Fruit fly (Drosophila melanogaster) whole organism, pupa: ENCODE data around the gene Erk7.

Source experiments
- CG10348 ChIP-seq: fragments of 200-800 bp; sonication (Bioruptor generic); IDR thresholded peaks from 2 replicates; pipeline ENCODE4 v1.3.6; 2022; ENCODE audit warnings: missing biosample characterization, missing genetic modification characterization
- CG12605 ChIP-seq: fragments of 200-800 bp; sonication (Bioruptor generic); IDR thresholded peaks from 2 replicates; pipeline ENCODE4 v1.3.6; 2022; ENCODE audit warnings: missing biosample characterization, missing genetic modification characterization
- CG13204 ChIP-seq: fragments of 200-800 bp; sonication (Bioruptor generic); optimal IDR thresholded peaks from 2 replicates; lab custom pipeline; 2018; ENCODE audit warnings: missing biosample characterization, mild to moderate bottlenecking, missing genetic modification characterization, moderate library complexity
- CG14655 ChIP-seq: fragments of 200-800 bp; sonication (Bioruptor generic); optimal IDR thresholded peaks from 3 replicates; lab custom pipeline; 2017; ENCODE audit warnings: mild to moderate bottlenecking, missing biosample characterization, missing genetic modification reagents, missing genetic modification characterization
- CG15710 ChIP-seq: fragments of 200-800 bp; sonication (Bioruptor generic); optimal IDR thresholded peaks from 2 replicates; lab custom pipeline; 2018; ENCODE audit warnings: missing biosample characterization, mild to moderate bottlenecking, missing genetic modification characterization, moderate library complexity
- CG17806 ChIP-seq: fragments of 200-800 bp; sonication (Bioruptor generic); optimal IDR thresholded peaks from 2 replicates; lab custom pipeline; 2018; ENCODE audit warnings: missing biosample characterization, mild to moderate bottlenecking, missing genetic modification characterization, moderate library complexity
- CG32121 ChIP-seq: fragments of 200-800 bp; sonication (Bioruptor generic); IDR thresholded peaks from 2 replicates; pipeline ENCODE4 v1.3.6; 2022; ENCODE audit warnings: missing biosample characterization, missing genetic modification characterization
- CG34367 ChIP-seq: fragments of 200-800 bp; sonication (Bioruptor generic); optimal IDR thresholded peaks from 2 replicates; lab custom pipeline; 2018; ENCODE audit warnings: missing biosample characterization, mild to moderate bottlenecking, missing genetic modification characterization
- CG4496 ChIP-seq: fragments of 200-800 bp; sonication (Bioruptor generic); IDR thresholded peaks from 3 replicates; pipeline ENCODE4 v1.3.6; 2022; ENCODE audit warnings: missing biosample characterization, missing genetic modification characterization
- CG8159 ChIP-seq: fragments of 200-800 bp; sonication (Bioruptor generic); optimal IDR thresholded peaks from 3 replicates; lab custom pipeline; 2018; ENCODE audit warnings: missing biosample characterization, mild to moderate bottlenecking, missing genetic modification characterization, moderate library complexity
- CG8301 ChIP-seq: fragments of 200-800 bp; sonication (Bioruptor generic); optimal IDR thresholded peaks from 2 replicates; lab custom pipeline; 2018; ENCODE audit warnings: missing biosample characterization, mild to moderate bottlenecking, missing genetic modification characterization
- CG9948 ChIP-seq: fragments of 200-800 bp; sonication (Bioruptor generic); optimal IDR thresholded peaks from 2 replicates; lab custom pipeline; 2018; ENCODE audit warnings: missing biosample characterization, mild to moderate bottlenecking, missing genetic modification characterization, moderate library complexity
- D1 ChIP-seq: fragments of 200-800 bp; sonication (Bioruptor generic); optimal IDR thresholded peaks from 2 replicates; lab custom pipeline; 2018; ENCODE audit warnings: missing biosample characterization, mild to moderate bottlenecking, missing genetic modification characterization, moderate library complexity
- EcR ChIP-seq: fragments of 200-800 bp; sonication (Bioruptor generic); optimal IDR thresholded peaks from 3 replicates; lab custom pipeline; 2019; ENCODE audit warnings: missing biosample characterization, missing genetic modification characterization, mild to moderate bottlenecking, moderate library complexity, missing genetic modification reagents
- Ets98B ChIP-seq: fragments of 200-800 bp; sonication (Bioruptor generic); IDR thresholded peaks from 2 replicates; pipeline ENCODE4 v1.3.6; 2022; ENCODE audit warnings: missing biosample characterization, missing genetic modification characterization
- Pif1A ChIP-seq: fragments of 200-800 bp; sonication (Bioruptor generic); optimal IDR thresholded peaks from 3 replicates; lab custom pipeline; 2016; ENCODE audit warnings: missing biosample characterization, missing genetic modification characterization
- Pif1B ChIP-seq: fragments of 200-800 bp; sonication (Bioruptor generic); optimal IDR thresholded peaks from 3 replicates; lab custom pipeline; 2016; ENCODE audit warnings: missing biosample characterization, missing genetic modification characterization
- Snoo ChIP-seq: fragments of 200-800 bp; sonication (Bioruptor generic); optimal IDR thresholded peaks from 3 replicates; lab custom pipeline; 2017; ENCODE audit warnings: missing biosample characterization, mild to moderate bottlenecking, missing genetic modification characterization, inconsistent platforms
- fd96Ca ChIP-seq: fragments of 200-800 bp; sonication (Bioruptor generic); IDR thresholded peaks from 3 replicates; pipeline ENCODE4 v1.3.6; 2022; ENCODE audit warnings: missing biosample characterization, missing genetic modification characterization
- gl ChIP-seq: fragments of 200-800 bp; sonication (Bioruptor generic); optimal IDR thresholded peaks from 2 replicates; lab custom pipeline; 2018; ENCODE audit warnings: missing biosample characterization, mild to moderate bottlenecking, missing genetic modification characterization
- rn ChIP-seq: fragments of 200-800 bp; sonication (Bioruptor generic); IDR thresholded peaks from 2 replicates; pipeline ENCODE4 v1.3.6; 2022; ENCODE audit warnings: missing biosample characterization, missing genetic modification characterization

The Erk7 gene

dm6 chrX:9243417-9243884, 24.0 kb downstream of the Erk7 start, which contains the start of the genes mxc and Larp7:
TSS of gene mxc (minus strand) at chrX:9243467.
TSS of gene Larp7 (plus strand) at chrX:9243817.
- TF ChIP-seq CG10348 (GFP tag; lab: Robert Waterston, UW) (no peak), CG17806 (tag; lab: Kevin White, UChicago) (peak; percentile 9), fd96Ca (GFP tag; lab: Robert Waterston, UW) (peak; percentile 47; the same call in 1 of the 3 replicates), CG9948 (tag; lab: Kevin White, UChicago) (peak; percentile 13), CG4496 (GFP tag; lab: Robert Waterston, UW) (no peak), CG15710 (tag; lab: Kevin White, UChicago) (peak; percentile 53), Ets98B (GFP tag; lab: Robert Waterston, UW) (0 out of 2 replicates have a peak, but pooled peaks have one; percentile 9)

DNA sequence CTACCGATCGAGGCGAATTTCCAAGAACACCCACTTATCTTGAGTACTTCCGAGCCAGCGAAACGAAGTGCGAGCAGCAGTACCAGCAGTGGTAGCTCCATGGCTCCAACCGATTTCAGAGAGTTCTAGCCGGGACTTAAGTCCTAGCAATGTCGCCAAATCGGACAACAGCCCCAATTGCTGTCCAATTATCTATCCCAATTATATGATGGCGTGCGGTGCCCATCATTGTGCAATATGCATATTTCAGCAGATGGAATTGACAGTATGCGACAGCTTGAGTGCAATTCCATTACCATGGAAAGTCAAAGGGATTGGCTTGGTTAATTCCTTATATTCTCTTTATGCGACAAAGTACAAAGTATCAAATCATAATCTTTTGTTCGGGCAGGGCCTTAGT, 31.0 kb downstream of the Erk7 start, which contains the start of gene Ir8a:
TSS of gene Ir8a (minus strand) at position 101 of the 400 bp plus-strand sequence.
- TF ChIP-seq rn (GFP tag; lab: Robert Waterston, UW), result no peak
- TF ChIP-seq D1 (tag; lab: Kevin White, UChicago), result no peak
- no peak for TF ChIP-seq Pif1A (GFP tag; lab: Kevin White, UChicago)
- no peak for TF ChIP-seq CG17806 (tag; lab: Kevin White, UChicago)
- no peak for TF ChIP-seq CG14655 (GFP tag; lab: Kevin White, UChicago)
- no peak for TF ChIP-seq CG9948 (tag; lab: Kevin White, UChicago)
- TF ChIP-seq CG8159, result no peak
- TF ChIP-seq CG8301, result no peak
- TF ChIP-seq Ets98B (GFP tag; lab: Robert Waterston, UW), result no peak
- no peak for TF ChIP-seq gl (tag; lab: Kevin White, UChicago)
- no peak for TF ChIP-seq CG15710 (tag; lab: Kevin White, UChicago)
- no peak for TF ChIP-seq CG4496 (GFP tag; lab: Robert Waterston, UW)
- no peak for TF ChIP-seq Snoo

DNA sequence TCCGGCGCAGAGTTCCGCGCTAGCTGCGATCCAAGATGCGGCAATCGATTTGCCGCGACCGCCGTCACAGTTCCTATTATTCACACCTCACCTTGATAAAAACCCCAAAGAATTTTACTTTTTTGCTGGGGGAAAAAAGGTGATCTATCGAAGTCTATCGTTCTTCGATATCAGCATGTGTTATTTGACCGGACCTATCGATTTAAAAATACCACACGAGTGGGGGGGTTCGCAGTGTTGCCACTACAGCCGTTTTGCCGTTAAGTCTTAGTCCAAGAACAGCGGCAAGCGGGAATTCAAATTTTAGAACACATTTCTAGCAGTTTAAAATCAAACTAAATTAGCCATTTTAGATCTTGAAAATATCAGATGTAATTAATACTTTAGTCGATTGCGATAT, 35.3 kb downstream of the Erk7 start, which contains the start of gene CG12121:
TSS of gene CG12121 (minus strand) at position 180 of the 400 bp plus-strand sequence.
- no peak for TF ChIP-seq CG10348 (GFP tag; lab: Robert Waterston, UW)
- TF ChIP-seq Snoo, result no peak
- TF ChIP-seq CG9948 (tag; lab: Kevin White, UChicago), result no peak
- TF ChIP-seq rn (GFP tag; lab: Robert Waterston, UW), result no peak
- TF ChIP-seq fd96Ca (GFP tag; lab: Robert Waterston, UW), result no peak
- no peak for TF ChIP-seq CG8301
- TF ChIP-seq CG15710 (tag; lab: Kevin White, UChicago), result no peak
- no peak for TF ChIP-seq EcR (GFP tag; lab: Kevin White, UChicago)
- TF ChIP-seq CG34367 (tag; lab: Kevin White, UChicago), result no peak
- TF ChIP-seq CG13204 (GFP tag; lab: Kevin White, UChicago), result no peak
- TF ChIP-seq CG12605 (GFP tag; lab: Robert Waterston, UW), result no peak

DNA sequence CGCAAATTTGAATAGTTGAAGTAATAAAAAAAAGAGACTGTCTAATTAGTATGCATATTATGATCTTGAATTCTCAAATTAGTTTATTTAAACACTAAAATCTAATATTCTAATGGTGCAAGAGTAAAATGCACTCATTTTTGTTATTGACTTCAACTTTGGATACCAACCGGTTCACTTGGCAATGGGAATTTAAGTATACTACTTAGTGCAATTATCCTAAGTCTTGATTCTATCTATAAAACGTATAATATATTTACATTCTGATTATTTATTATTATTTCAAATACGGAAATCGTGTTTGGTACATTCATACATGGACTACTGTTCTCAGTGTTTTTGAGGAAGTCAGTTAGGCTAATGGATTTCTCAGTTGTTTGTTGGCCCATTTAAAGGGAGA, 40.7 kb downstream of the Erk7 start, which contains the start of gene Gr8a:
TSS of gene Gr8a (plus strand) at position 301 of the 400 bp plus-strand sequence.
- TF ChIP-seq CG9948 (tag; lab: Kevin White, UChicago), result no peak
- TF ChIP-seq CG17806 (tag; lab: Kevin White, UChicago), result no peak
- no peak for TF ChIP-seq rn (GFP tag; lab: Robert Waterston, UW)
- no peak for TF ChIP-seq CG8301
- no peak for TF ChIP-seq CG8159
- no peak for TF ChIP-seq Ets98B (GFP tag; lab: Robert Waterston, UW)
- TF ChIP-seq CG15710 (tag; lab: Kevin White, UChicago), result no peak
- TF ChIP-seq CG14655 (GFP tag; lab: Kevin White, UChicago), result no peak
- TF ChIP-seq CG32121, result no peak
- TF ChIP-seq gl (tag; lab: Kevin White, UChicago), result no peak
- no peak for TF ChIP-seq fd96Ca (GFP tag; lab: Robert Waterston, UW)
- no peak for TF ChIP-seq D1 (tag; lab: Kevin White, UChicago)
- TF ChIP-seq, all 21 proteins: peak for 0

DNA sequence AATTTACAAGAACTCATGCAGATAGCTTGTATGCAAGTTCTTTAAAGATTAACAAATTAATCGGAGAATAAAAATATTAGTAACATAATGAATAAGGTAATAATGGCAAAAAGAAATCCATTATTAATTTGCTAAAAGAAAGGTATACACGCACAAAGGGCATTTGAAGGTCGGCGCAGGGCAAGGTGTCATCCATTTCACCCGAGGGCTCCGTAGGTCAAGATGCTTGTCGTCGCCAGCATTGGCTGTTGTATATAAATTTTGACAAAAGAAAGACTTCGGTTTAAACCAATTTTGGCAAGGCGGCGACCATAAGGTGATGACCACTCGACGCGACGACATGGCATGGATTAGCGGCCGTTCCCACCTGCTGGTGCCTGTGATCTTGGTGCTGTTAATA, 42.4 kb downstream of the Erk7 start, which contains the start of gene CG15370:
TSS of gene CG15370 (plus strand) at position 301 of the 400 bp plus-strand sequence.
- TF ChIP-seq Pif1B (GFP tag; lab: Kevin White, UChicago), result no peak
- TF ChIP-seq CG9948 (tag; lab: Kevin White, UChicago), result no peak
- TF ChIP-seq CG34367 (tag; lab: Kevin White, UChicago), result no peak
- TF ChIP-seq CG14655 (GFP tag; lab: Kevin White, UChicago), result no peak
- TF ChIP-seq fd96Ca (GFP tag; lab: Robert Waterston, UW), result no peak
- no peak for TF ChIP-seq CG8159
- no peak for TF ChIP-seq CG10348 (GFP tag; lab: Robert Waterston, UW)
- no peak for TF ChIP-seq EcR (GFP tag; lab: Kevin White, UChicago)
- no peak for TF ChIP-seq CG4496 (GFP tag; lab: Robert Waterston, UW)
- no peak for TF ChIP-seq CG13204 (GFP tag; lab: Kevin White, UChicago)
- no peak for TF ChIP-seq CG17806 (tag; lab: Kevin White, UChicago)
- TF ChIP-seq CG15710 (tag; lab: Kevin White, UChicago), result no peak
- no peak for TF ChIP-seq D1 (tag; lab: Kevin White, UChicago)
- TF ChIP-seq CG32121, result no peak
- no peak for TF ChIP-seq CG12605 (GFP tag; lab: Robert Waterston, UW)
- no peak for TF ChIP-seq CG8301

DNA sequence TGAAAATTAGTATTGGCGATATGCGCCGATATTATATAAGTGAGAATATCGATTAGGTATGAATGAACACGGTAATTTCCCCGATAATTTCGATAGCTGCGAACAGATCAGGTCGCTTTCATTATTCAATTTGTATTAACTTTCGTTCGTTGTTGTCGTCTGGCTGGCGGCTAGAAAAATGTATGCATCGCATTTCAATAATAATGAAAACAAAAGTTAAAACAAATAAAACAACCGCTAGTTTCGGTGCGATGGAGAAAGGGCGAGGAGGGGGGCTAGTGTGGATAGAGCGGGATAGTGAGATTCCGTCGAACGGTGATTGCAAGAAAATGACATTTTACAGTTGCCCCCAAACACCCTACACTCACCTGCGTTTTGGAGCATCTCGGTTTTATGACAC, 43.1 kb downstream of the Erk7 start:
- TF ChIP-seq CG4496 (GFP tag; lab: Robert Waterston, UW) (0 out of 3 replicates have a peak, but pooled peaks have one; percentile 20), CG15710 (tag; lab: Kevin White, UChicago) (no peak)
